Fruit fly (Drosophila melanogaster) whole organism: ENCODE measurements around the gene CG33120.
A peak's percentile ranks its signal among the peaks of the same experiment; 100 is the strongest.

ENCODE experiments used
- CG8478 ChIP-seq: fragments of >200 bp; optimal IDR thresholded peaks from 2 replicates; lab custom pipeline; 2018; ENCODE audit warnings: inconsistent platforms
- Dll ChIP-seq: fragments of >200 bp; optimal IDR thresholded peaks from 2 replicates; lab custom pipeline; 2017
- EcR ChIP-seq, 2 experiments: fragments of >200 bp; optimal IDR thresholded peaks; 2 replicates each; lab custom pipeline; 2017; ENCODE audit warnings: missing biosample characterization in 2 of 2, missing genetic modification characterization in 2 of 2, missing genetic modification reagents in 2 of 2
- pan ChIP-seq: fragments of >200 bp; optimal IDR thresholded peaks from 2 replicates; lab custom pipeline; 2017
- psq ChIP-seq: fragments of >200 bp; optimal IDR thresholded peaks from 2 replicates; lab custom pipeline; 2017
- usp ChIP-seq: fragments of >200 bp; optimal IDR thresholded peaks from 2 replicates; lab custom pipeline; 2017; ENCODE audit warnings: missing biosample characterization, missing genetic modification characterization, mixed read lengths

The CG33120 gene

dm6 chr2L:18864981-18865380, 20.6 kb upstream of the CG33120 start:
- TF ChIP-seq pan (lab: Kevin White, UChicago) (no peak), usp (GFP tag; lab: Kevin White, UChicago) (no peak), Dll (lab: Kevin White, UChicago) (no peak), EcR (GFP tag; optimal IDR thresholded peaks at IDR 0.05; lab: Kevin White, UChicago) (no peak)

dm6 chr2L:18864093-18864492, 19.7 kb upstream of the CG33120 start:
- TF ChIP-seq psq (lab: Kevin White, UChicago) (no peak), CG8478 (lab: Kevin White, UChicago) (no peak), Dll (lab: Kevin White, UChicago) (no peak), pan (lab: Kevin White, UChicago) (no peak), usp (GFP tag; lab: Kevin White, UChicago) (no peak), EcR (GFP tag; optimal IDR thresholded peaks at IDR 0.05; lab: Kevin White, UChicago) (no peak)

dm6 chr2L:18860920-18861319, 16.5 kb upstream of the CG33120 start:
- TF ChIP-seq Dll (lab: Kevin White, UChicago) (no peak), CG8478 (lab: Kevin White, UChicago) (no peak), psq (lab: Kevin White, UChicago) (no peak), EcR (GFP tag; optimal IDR thresholded peaks at IDR 0.05; lab: Kevin White, UChicago) (no peak), pan (lab: Kevin White, UChicago) (no peak), usp (GFP tag; lab: Kevin White, UChicago) (no peak)

- TF ChIP-seq usp (GFP tag; lab: Kevin White, UChicago) (no peak), pan (lab: Kevin White, UChicago) (no peak), CG8478 (lab: Kevin White, UChicago) (no peak), Dll (lab: Kevin White, UChicago) (no peak), psq (lab: Kevin White, UChicago) (no peak), EcR (GFP tag; optimal IDR thresholded peaks at IDR 0.05; lab: Kevin White, UChicago) (no peak)
Observed at dm6 chr2L:18858661-18859532, 14.5 kb upstream of the CG33120 start, which contains the start of the genes CG10602 and mRpL13. CG10602 (minus strand) TSS chr2L:18859248. mRpL13 (minus strand) TSS chr2L:18859248.

dm6 chr2L:18857635-18858059, 13.3 kb upstream of the CG33120 start:
- TF ChIP-seq Dll (lab: Kevin White, UChicago) (no peak), pan (lab: Kevin White, UChicago) (peak; percentile 81)

- no peak for TF ChIP-seq EcR (GFP tag; optimal IDR thresholded peaks at IDR 0.05; lab: Kevin White, UChicago)
- no peak for TF ChIP-seq Dll (lab: Kevin White, UChicago)
- TF ChIP-seq pan (lab: Kevin White, UChicago): no peak
- no peak for TF ChIP-seq CG8478 (lab: Kevin White, UChicago)
- TF ChIP-seq psq (lab: Kevin White, UChicago): no peak
- no peak for TF ChIP-seq usp (GFP tag; lab: Kevin White, UChicago)
Observed at dm6 chr2L:18852249-18852648, 7.9 kb upstream of the CG33120 start.

dm6 chr2L:18846843-18847242, 2.5 kb upstream of the CG33120 start:
- TF ChIP-seq Dll (lab: Kevin White, UChicago) (no peak), psq (lab: Kevin White, UChicago) (no peak), EcR (GFP tag; optimal IDR thresholded peaks at IDR 0.05; lab: Kevin White, UChicago) (no peak), usp (GFP tag; lab: Kevin White, UChicago) (no peak), CG8478 (lab: Kevin White, UChicago) (no peak), pan (lab: Kevin White, UChicago) (no peak)

- TF ChIP-seq EcR (GFP tag; optimal IDR thresholded peaks at IDR 0.05; lab: Kevin White, UChicago) (no peak), pan (lab: Kevin White, UChicago) (no peak), usp (GFP tag; lab: Kevin White, UChicago) (no peak), psq (lab: Kevin White, UChicago) (no peak), CG8478 (lab: Kevin White, UChicago) (no peak), Dll (lab: Kevin White, UChicago) (no peak)
Observed at dm6 chr2L:18846175-18846574, 1.8 kb upstream of the CG33120 start.

- TF ChIP-seq pan (lab: Kevin White, UChicago) (no peak), EcR (GFP tag; optimal IDR thresholded peaks at IDR 0.05; lab: Kevin White, UChicago) (no peak), CG8478 (lab: Kevin White, UChicago) (no peak), Dll (lab: Kevin White, UChicago) (no peak), psq (lab: Kevin White, UChicago) (no peak), usp (GFP tag; lab: Kevin White, UChicago) (no peak)
Observed at dm6 chr2L:18844917-18845509, 634 bp upstream of the CG33120 start, which contains the start of gene CG17321. CG17321 (plus strand) TSS chr2L:18845184.

- TF ChIP-seq EcR (GFP tag; optimal IDR thresholded peaks at IDR 0.05; lab: Kevin White, UChicago): no peak
- no peak for TF ChIP-seq CG8478 (lab: Kevin White, UChicago)
- TF ChIP-seq pan (lab: Kevin White, UChicago): no peak
- TF ChIP-seq usp (GFP tag; lab: Kevin White, UChicago): no peak
- TF ChIP-seq psq (lab: Kevin White, UChicago): no peak
- TF ChIP-seq Dll (lab: Kevin White, UChicago): no peak
Observed at dm6 chr2L:18843560-18843959, 819 bp downstream of the CG33120 start.

dm6 chr2L:18841210-18841609, 3.2 kb downstream of the CG33120 start, which contains the start of gene CG31752:
CG31752 (minus strand) TSS chr2L:18841310.
- TF ChIP-seq usp (GFP tag; lab: Kevin White, UChicago): no peak
- TF ChIP-seq EcR (GFP tag; optimal IDR thresholded peaks at IDR 0.05; lab: Kevin White, UChicago): no peak
- TF ChIP-seq pan (lab: Kevin White, UChicago): no peak
- TF ChIP-seq psq (lab: Kevin White, UChicago): no peak
- TF ChIP-seq CG8478 (lab: Kevin White, UChicago): no peak
- TF ChIP-seq Dll (lab: Kevin White, UChicago): no peak
